Fruit fly (Drosophila melanogaster) whole organism, embryonic: ENCODE data around the gene rt.
A peak's percentile ranks its signal among the peaks of the same experiment; 100 is the strongest.

ENCODE experiments used
- C15 ChIP-seq: fragments of 200-800 bp; sonication (Bioruptor generic); IDR thresholded peaks from 3 replicates; pipeline ENCODE4 v1.3.6; 2022; ENCODE audit warnings: missing biosample characterization, missing genetic modification characterization
- CG10147 ChIP-seq: fragments of 200-800 bp; sonication (Bioruptor generic); optimal IDR thresholded peaks from 2 replicates; lab custom pipeline; 2019; ENCODE audit warnings: missing biosample characterization, mild to moderate bottlenecking, missing genetic modification characterization, moderate library complexity
- CG10209 ChIP-seq: fragments of 200-800 bp; sonication (Bioruptor generic); optimal IDR thresholded peaks from 3 replicates; lab custom pipeline; 2017; ENCODE audit warnings: missing biosample characterization, mild to moderate bottlenecking, missing genetic modification characterization, missing genetic modification reagents
- CG11696 ChIP-seq: fragments of 200-800 bp; sonication (Bioruptor generic); IDR thresholded peaks from 2 replicates; pipeline ENCODE4 v1.3.6; 2022; ENCODE audit warnings: missing biosample characterization, missing genetic modification characterization
- CG12155 ChIP-seq: fragments of 200-800 bp; sonication (Bioruptor generic); optimal IDR thresholded peaks from 3 replicates; lab custom pipeline; 2016; ENCODE audit warnings: missing biosample characterization, missing genetic modification characterization
- CG12391 ChIP-seq: fragments of 200-800 bp; sonication (Bioruptor generic); optimal IDR thresholded peaks from 3 replicates; lab custom pipeline; 2018; ENCODE audit warnings: missing biosample characterization, mild to moderate bottlenecking, missing genetic modification characterization, moderate library complexity
- CG12659 ChIP-seq: fragments of 200-800 bp; sonication (Bioruptor generic); optimal IDR thresholded peaks from 3 replicates; lab custom pipeline; 2017; ENCODE audit warnings: mild to moderate bottlenecking, missing biosample characterization, missing genetic modification reagents, missing genetic modification characterization
- CG13775 ChIP-seq: fragments of 200-800 bp; sonication (Bioruptor generic); optimal IDR thresholded peaks from 3 replicates; lab custom pipeline; 2017; ENCODE audit warnings: missing biosample characterization, mild to moderate bottlenecking, missing genetic modification characterization
- CG14014 ChIP-seq: fragments of 200-800 bp; sonication (Bioruptor generic); IDR thresholded peaks from 2 replicates; pipeline ENCODE4 v1.3.6; 2022; ENCODE audit warnings: missing biosample characterization, missing genetic modification characterization
- CG15011 ChIP-seq: fragments of 200-800 bp; sonication (Bioruptor generic); optimal IDR thresholded peaks from 3 replicates; lab custom pipeline; 2018; ENCODE audit warnings: missing biosample characterization, mild to moderate bottlenecking, missing genetic modification characterization
- CG17361 ChIP-seq: fragments of 200-800 bp; sonication (Bioruptor generic); IDR thresholded peaks from 3 replicates; pipeline ENCODE4 v1.3.6; 2022; ENCODE audit warnings: missing biosample characterization, missing genetic modification characterization
- CG18599 ChIP-seq: fragments of 200-800 bp; sonication (Bioruptor generic); optimal IDR thresholded peaks from 3 replicates; lab custom pipeline; 2017; ENCODE audit warnings: missing biosample characterization, missing genetic modification characterization, mild to moderate bottlenecking, moderate library complexity, missing genetic modification reagents
- CG31441 ChIP-seq: fragments of 200-800 bp; sonication (Bioruptor generic); IDR thresholded peaks from 2 replicates; pipeline ENCODE4 v1.3.6; 2022; ENCODE audit warnings: missing biosample characterization, missing genetic modification characterization
- CG32532 ChIP-seq: fragments of 200-800 bp; sonication (Bioruptor generic); IDR thresholded peaks from 2 replicates; pipeline ENCODE4 v1.3.6; 2022; ENCODE audit warnings: missing biosample characterization, missing genetic modification characterization
- CG4404 ChIP-seq: fragments of 200-800 bp; sonication (Bioruptor generic); IDR thresholded peaks from 2 replicates; pipeline ENCODE4 v1.3.6; 2022; ENCODE audit warnings: missing biosample characterization, missing genetic modification characterization
- CG7839 ChIP-seq: fragments of 200-800 bp; sonication (Bioruptor generic); optimal IDR thresholded peaks from 3 replicates; lab custom pipeline; 2018; ENCODE audit warnings: missing biosample characterization, mild to moderate bottlenecking, missing genetic modification characterization, moderate library complexity
- CG8290 ChIP-seq, 3 experiments: fragments of 200-800 bp; sonication (Bioruptor generic); optimal IDR thresholded peaks; 2 replicates each; lab custom pipeline; 2016 to 2019; ENCODE audit warnings: missing biosample characterization in 3 of 3, missing genetic modification characterization in 3 of 3, mild to moderate bottlenecking in 2 of 3, moderate library complexity in 1 of 3
- CG9727 ChIP-seq: fragments of 200-800 bp; sonication (Bioruptor generic); optimal IDR thresholded peaks from 3 replicates; lab custom pipeline; 2017; ENCODE audit warnings: missing biosample characterization, mild to moderate bottlenecking, missing genetic modification characterization
- CG9932 ChIP-seq: fragments of 200-800 bp; sonication (Bioruptor generic); IDR thresholded peaks from 2 replicates; pipeline ENCODE4 v1.3.6; 2022; ENCODE audit warnings: missing biosample characterization, missing genetic modification characterization
- CoRest ChIP-seq: fragments of 200-800 bp; sonication (Bioruptor generic); optimal IDR thresholded peaks from 3 replicates; lab custom pipeline; 2018; ENCODE audit warnings: missing biosample characterization, mild to moderate bottlenecking, missing genetic modification characterization, moderate library complexity
- D19A ChIP-seq: fragments of 200-800 bp; optimal IDR thresholded peaks from 3 replicates; lab custom pipeline; 2019; ENCODE audit warnings: missing biosample characterization, mild to moderate bottlenecking, missing genetic modification characterization, moderate library complexity
- Dad ChIP-seq: fragments of 200-800 bp; sonication (Bioruptor generic); optimal IDR thresholded peaks from 3 replicates; lab custom pipeline; 2016; ENCODE audit warnings: missing biosample characterization, missing genetic modification characterization
- Dip2 ChIP-seq: fragments of 200-800 bp; sonication (Bioruptor generic); IDR thresholded peaks from 2 replicates; pipeline ENCODE4 v1.3.6; 2022; ENCODE audit warnings: missing biosample characterization, missing genetic modification characterization
- Dip3 ChIP-seq: fragments of 200-800 bp; sonication (Bioruptor generic); optimal IDR thresholded peaks from 3 replicates; lab custom pipeline; 2016; ENCODE audit warnings: missing biosample characterization, missing genetic modification characterization
- Dp ChIP-seq: fragments of 200-800 bp; sonication (Bioruptor generic); optimal IDR thresholded peaks from 2 replicates; lab custom pipeline; 2018; ENCODE audit warnings: missing biosample characterization, mild to moderate bottlenecking, missing genetic modification characterization, moderate library complexity
- Fer1 ChIP-seq: fragments of 200-800 bp; sonication (Bioruptor generic); optimal IDR thresholded peaks from 2 replicates; lab custom pipeline; 2017; ENCODE audit warnings: missing biosample characterization, mild to moderate bottlenecking, missing genetic modification characterization
- Fer3 ChIP-seq: fragments of 200-800 bp; sonication (Bioruptor generic); optimal IDR thresholded peaks from 2 replicates; lab custom pipeline; 2018; ENCODE audit warnings: missing biosample characterization, mild to moderate bottlenecking, missing genetic modification characterization, moderate library complexity
- Hand ChIP-seq: fragments of 200-800 bp; sonication (Bioruptor generic); optimal IDR thresholded peaks from 2 replicates; lab custom pipeline; 2017; ENCODE audit warnings: mild to moderate bottlenecking, missing biosample characterization, missing genetic modification reagents, missing genetic modification characterization
- Hmr ChIP-seq: fragments of 200-800 bp; sonication (Bioruptor generic); optimal IDR thresholded peaks from 3 replicates; lab custom pipeline; 2017; ENCODE audit warnings: mild to moderate bottlenecking, missing biosample characterization, missing genetic modification reagents, missing genetic modification characterization
- Hr51 ChIP-seq, 2 experiments: fragments of 200-800 bp; sonication (Bioruptor generic); optimal IDR thresholded peaks; 2 replicates in 1 of 2; 3 replicates in 1 of 2; lab custom pipeline; 2016 to 2018; ENCODE audit warnings: missing biosample characterization in 2 of 2, missing genetic modification characterization in 2 of 2, mild to moderate bottlenecking in 1 of 2, moderate library complexity in 1 of 2
- Meics ChIP-seq: fragments of 200-800 bp; sonication (Bioruptor generic); optimal IDR thresholded peaks from 2 replicates; lab custom pipeline; 2017; ENCODE audit warnings: missing biosample characterization, mild to moderate bottlenecking, missing genetic modification characterization
- Oli ChIP-seq: fragments of 200-800 bp; sonication (Bioruptor generic); optimal IDR thresholded peaks from 2 replicates; lab custom pipeline; 2018; ENCODE audit warnings: missing biosample characterization, mild to moderate bottlenecking, missing genetic modification characterization, moderate library complexity
- Pdp1 ChIP-seq, 2 experiments: fragments of 200-800 bp; sonication (Bioruptor generic); optimal IDR thresholded peaks; 3 replicates each; lab custom pipeline; 2016; ENCODE audit warnings: missing biosample characterization in 2 of 2, missing genetic modification characterization in 2 of 2, mild to moderate bottlenecking in 1 of 2, moderate library complexity in 1 of 2
- Rfx ChIP-seq: fragments of 200-800 bp; sonication (Bioruptor generic); IDR thresholded peaks from 2 replicates; pipeline ENCODE4 v1.3.6; 2022; ENCODE audit warnings: missing biosample characterization, missing genetic modification characterization
- Six4 ChIP-seq: fragments of 200-800 bp; sonication (Bioruptor generic); optimal IDR thresholded peaks from 2 replicates; lab custom pipeline; 2016; ENCODE audit warnings: missing biosample characterization, missing genetic modification characterization
- Xbp1 ChIP-seq: fragments of 200-800 bp; sonication (Bioruptor generic); optimal IDR thresholded peaks from 3 replicates; lab custom pipeline; 2016; ENCODE audit warnings: missing biosample characterization, mild to moderate bottlenecking, missing genetic modification characterization
- al ChIP-seq: fragments of 200-800 bp; sonication (Bioruptor generic); IDR thresholded peaks from 2 replicates; pipeline ENCODE4 v1.3.6; 2022; ENCODE audit warnings: missing biosample characterization, missing genetic modification characterization
- az2 ChIP-seq: fragments of 200-800 bp; sonication (Bioruptor generic); optimal IDR thresholded peaks from 3 replicates; lab custom pipeline; 2016; ENCODE audit warnings: missing biosample characterization, missing genetic modification characterization
- dpn ChIP-seq, 2 experiments: fragments of 200-800 bp; sonication (Bioruptor generic); optimal IDR thresholded peaks; 3 replicates each; lab custom pipeline; 2016; ENCODE audit warnings: missing biosample characterization in 2 of 2, missing genetic modification characterization in 2 of 2
- eve ChIP-seq, 2 experiments: fragments of >200 bp; optimal IDR thresholded peaks; 2 replicates each; lab custom pipeline; 2017; ENCODE audit warnings: missing biosample characterization in 2 of 2, missing genetic modification characterization in 2 of 2
- fd64A ChIP-seq: fragments of 200-800 bp; sonication (Bioruptor generic); optimal IDR thresholded peaks from 3 replicates; lab custom pipeline; 2018; ENCODE audit warnings: missing biosample characterization, mild to moderate bottlenecking, missing genetic modification characterization
- ind ChIP-seq: fragments of 200-800 bp; sonication (Bioruptor generic); optimal IDR thresholded peaks from 3 replicates; lab custom pipeline; 2016; ENCODE audit warnings: missing biosample characterization, missing genetic modification characterization
- lilli ChIP-seq: fragments of 200-800 bp; sonication (Bioruptor generic); optimal IDR thresholded peaks from 3 replicates; lab custom pipeline; 2016; ENCODE audit warnings: missing biosample characterization, missing genetic modification characterization
- row ChIP-seq: fragments of 200-800 bp; sonication (Bioruptor generic); IDR thresholded peaks from 3 replicates; pipeline ENCODE4 v1.3.6; 2022; ENCODE audit warnings: missing biosample characterization, missing genetic modification characterization
- slbo ChIP-seq: fragments of 200-800 bp; sonication (Bioruptor generic); IDR thresholded peaks from 2 replicates; pipeline ENCODE4 v1.3.6; 2022; ENCODE audit warnings: missing biosample characterization, missing genetic modification characterization
- slou ChIP-seq: fragments of 200-800 bp; sonication (Bioruptor generic); optimal IDR thresholded peaks from 3 replicates; lab custom pipeline; 2016; ENCODE audit warnings: missing biosample characterization, missing genetic modification characterization
- sob ChIP-seq: fragments of 200-800 bp; sonication (Bioruptor generic); IDR thresholded peaks from 2 replicates; pipeline ENCODE4 v1.3.6; 2022; ENCODE audit warnings: missing biosample characterization, missing genetic modification characterization
- tio ChIP-seq: fragments of 200-800 bp; sonication (Bioruptor generic); optimal IDR thresholded peaks from 2 replicates; lab custom pipeline; 2017; ENCODE audit warnings: missing biosample characterization, missing genetic modification characterization, inconsistent platforms
- tna ChIP-seq: fragments of 200-800 bp; sonication (Bioruptor generic); IDR thresholded peaks from 2 replicates; pipeline ENCODE4 v1.3.6; 2022; ENCODE audit warnings: missing biosample characterization, missing genetic modification characterization; ENCODE audit not compliant: partially characterized antibody

The rt gene

dm6 chr3L:11556637-11557036, 30.9 kb downstream of the rt start (continued):
- 0 out of 2 replicates have a peak, but pooled peaks have one; percentile 32 for TF ChIP-seq CG14014 (GFP tag; lab: Robert Waterston, UW)
- TF ChIP-seq sob (GFP tag; lab: Robert Waterston, UW), result no peak
- TF ChIP-seq Fer3 (tag; lab: Kevin White, UChicago), result peak; percentile 30
- peak; percentile 21 for TF ChIP-seq CG12391 (tag; lab: Kevin White, UChicago)
- TF ChIP-seq ind (GFP tag; lab: Kevin White, UChicago), result peak; percentile 10
- TF ChIP-seq CG9727 (GFP tag; lab: Kevin White, UChicago), result peak; percentile 51
- peak; percentile 27 for TF ChIP-seq Oli
- TF ChIP-seq Hr51 (GFP tag; optimal IDR thresholded peaks at IDR 0.05; lab: Kevin White, UChicago), result peak in 1 of 2 experiments; percentile 38
- TF ChIP-seq CG31441 (GFP tag; lab: Robert Waterston, UW), result peak; percentile 31; the same call in 1 of the 2 replicates
- TF ChIP-seq eve (GFP tag; optimal IDR thresholded peaks at IDR 0.05; lab: Kevin White, UChicago), result peak in 1 of 2 experiments; percentile 38
- no peak for TF ChIP-seq Dp
- TF ChIP-seq CG10209 (GFP tag; lab: Kevin White, UChicago), result peak; percentile 26
- TF ChIP-seq slou (GFP tag; lab: Kevin White, UChicago), result no peak
- TF ChIP-seq al (GFP tag; lab: Robert Waterston, UW), result 0 out of 2 replicates have a peak, but pooled peaks have one; percentile 3
- TF ChIP-seq CG13775 (GFP tag; lab: Kevin White, UChicago), result peak; percentile 46
- TF ChIP-seq CG4404 (GFP tag; lab: Robert Waterston, UW), result no peak
- peak; percentile 57 for TF ChIP-seq CG7839
- peak; percentile 11 for TF ChIP-seq Fer1 (GFP tag; lab: Kevin White, UChicago)
- TF ChIP-seq az2, result peak; percentile 29
- peak; percentile 25 for TF ChIP-seq CG12659 (GFP tag; lab: Kevin White, UChicago)
- peak; percentile 71; the same call in 1 of the 2 replicates for TF ChIP-seq CG11696 (GFP tag; lab: Robert Waterston, UW)
- peak; percentile 53; the same call in 1 of the 2 replicates for TF ChIP-seq slbo (GFP tag; lab: Robert Waterston, UW)
- TF ChIP-seq Hmr, result peak; percentile 64
- TF ChIP-seq CG18599 (GFP tag; lab: Kevin White, UChicago), result peak; percentile 46
- peak; percentile 23 for TF ChIP-seq CG12155 (GFP tag; lab: Kevin White, UChicago)
- TF ChIP-seq lilli (GFP tag; lab: Kevin White, UChicago), result peak; percentile 24
- TF ChIP-seq Dip3, result no peak
- peak in 1 of 2 experiments; percentile 24 for TF ChIP-seq dpn (GFP tag; optimal IDR thresholded peaks at IDR 0.05; lab: Kevin White, UChicago)
- peak; percentile 41 for TF ChIP-seq CG15011 (GFP tag; lab: Kevin White, UChicago)
- TF ChIP-seq Hand, result peak; percentile 64
- TF ChIP-seq Six4 (GFP tag; lab: Kevin White, UChicago), result no peak
- peak in 1 of 2 experiments; percentile 9 for TF ChIP-seq Pdp1 (GFP tag; optimal IDR thresholded peaks at IDR 0.05; lab: Kevin White, UChicago)
- TF ChIP-seq Meics, result peak; percentile 66
- no peak for TF ChIP-seq Dad (GFP tag; lab: Kevin White, UChicago)
- TF ChIP-seq tio (GFP tag; lab: Kevin White, UChicago), result peak; percentile 34
- no peak for TF ChIP-seq CG8290 (GFP tag; optimal IDR thresholded peaks at IDR 0.05; lab: Kevin White, UChicago)
- TF ChIP-seq CG8290 (tag; optimal IDR thresholded peaks at IDR 0.05; lab: Kevin White, UChicago), result peak in 1 of 2 experiments; percentile 2
- no peak for TF ChIP-seq tna (GFP tag; lab: Robert Waterston, UW)
- peak; percentile 37 for TF ChIP-seq CoRest (tag; lab: Kevin White, UChicago)
- TF ChIP-seq Rfx (GFP tag; lab: Robert Waterston, UW), result peak; percentile 38; the same call in 1 of the 2 replicates
- peak; percentile 27 for TF ChIP-seq CG10147 (GFP tag; lab: Kevin White, UChicago)
- TF ChIP-seq CG32532, result peak; percentile 36; the same call in 1 of the 2 replicates
- TF ChIP-seq CG9932, result peak; percentile 31; the same call in 1 of the 2 replicates
- peak; percentile 0 for TF ChIP-seq Xbp1 (GFP tag; lab: Kevin White, UChicago)
- TF ChIP-seq row (GFP tag; lab: Robert Waterston, UW), result peak; percentile 15; the same call in 1 of the 3 replicates
- no peak for TF ChIP-seq fd64A (GFP tag; lab: Kevin White, UChicago)
- TF ChIP-seq Dip2 (GFP tag; lab: Robert Waterston, UW), result no peak
- TF ChIP-seq CG17361, result peak; percentile 26; the same call in 1 of the 3 replicates
- TF ChIP-seq D19A (tag; lab: Kevin White, UChicago), result no peak
- no peak for TF ChIP-seq C15 (GFP tag; lab: Robert Waterston, UW)
